Fruit fly (Drosophila melanogaster): ENCODE results near the gene CG3368.

DNA sequence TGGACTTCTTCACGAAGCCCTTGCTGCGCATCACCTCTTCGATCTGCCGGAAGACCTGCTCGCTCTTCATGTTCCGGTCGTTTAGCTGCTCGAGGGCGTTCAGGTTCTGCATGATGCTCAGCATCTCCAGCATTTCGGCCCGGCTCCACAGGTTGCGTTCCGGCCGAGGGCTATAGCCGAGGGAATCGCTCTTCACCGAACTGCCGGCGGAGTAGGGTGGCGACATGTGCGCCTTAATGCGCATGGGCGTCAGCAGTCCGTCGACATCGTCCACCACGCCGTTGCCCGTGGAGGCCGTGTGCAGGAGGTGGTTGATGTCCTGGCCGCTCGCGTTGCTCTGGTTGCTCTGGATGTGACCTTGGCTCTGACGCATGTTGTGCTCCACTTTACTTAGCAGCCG lies 4.1 kb upstream of the CG3368 start:
- TF ChIP-seq br (GFP tag; optimal IDR thresholded peaks at IDR 0.05) (no peak), HLH106 (tag; optimal IDR thresholded peaks at IDR 0.05) (no peak), h (GFP tag; optimal IDR thresholded peaks at IDR 0.05) (no peak), CrebA (GFP tag; optimal IDR thresholded peaks at IDR 0.05; ENCODE audit: borderline replicate concordance) (no peak), fru (GFP tag; optimal IDR thresholded peaks at IDR 0.05) (no peak), lola (GFP tag; optimal IDR thresholded peaks at IDR 0.05) (no peak), Rel (GFP tag; optimal IDR thresholded peaks at IDR 0.05) (no peak), Rel (tag; optimal IDR thresholded peaks at IDR 0.05) (no peak), Hr78 (GFP tag; optimal IDR thresholded peaks at IDR 0.05) (no peak), GATAd (GFP tag; optimal IDR thresholded peaks at IDR 0.05) (no peak), foxo (GFP tag; optimal IDR thresholded peaks at IDR 0.05) (no peak), dsf (GFP tag; optimal IDR thresholded peaks at IDR 0.05; ENCODE audit: borderline replicate concordance) (no peak), Abd-B (GFP tag; optimal IDR thresholded peaks at IDR 0.05) (no peak), brk (GFP tag; optimal IDR thresholded peaks at IDR 0.05) (no peak)
